Worm (Caenorhabditis elegans) whole organism, young adult: ENCODE data around the gene M195.2.

Source experiments
- C06A6.2 ChIP-seq: fragments of 200-800 bp; sonication (Bioruptor generic); conservative IDR thresholded peaks from 2 replicates; pipeline ENCODE4 v1.3.6; 2022; ENCODE audit warnings: missing genetic modification characterization, missing compliant biosample characterization
- F10E7.11 ChIP-seq: sonication (generic microtip); optimal IDR thresholded peaks from 2 replicates; lab custom pipeline; 2017; ENCODE audit warnings: mild to moderate bottlenecking, missing genetic modification characterization, moderate library complexity, missing compliant biosample characterization
- F23B12.7 ChIP-seq: sonication (generic microtip); optimal IDR thresholded peaks from 2 replicates; lab custom pipeline; 2017; ENCODE audit warnings: missing genetic modification characterization, mild to moderate bottlenecking, missing compliant biosample characterization, antibody characterized with exemption, moderate library complexity; ENCODE audit not compliant: insufficient read depth
- T26A5.8 ChIP-seq: sonication (generic microtip); optimal IDR thresholded peaks from 2 replicates; lab custom pipeline; 2016; ENCODE audit warnings: missing genetic modification characterization, missing compliant biosample characterization
- Y53G8AR.9 ChIP-seq: fragments of 200-800 bp; sonication (Bioruptor generic); conservative IDR thresholded peaks from 2 replicates; pipeline ENCODE4 v1.3.6; 2022; ENCODE audit warnings: missing genetic modification reagents, missing genetic modification characterization, missing compliant biosample characterization
- Y56A3A.18 ChIP-seq: fragments of 200-800 bp; sonication (Bioruptor generic); IDR thresholded peaks from 2 replicates; pipeline ENCODE4 v1.3.6; 2022; ENCODE audit warnings: missing genetic modification reagents, missing genetic modification characterization, missing compliant biosample characterization
- Y67H2A.10 ChIP-seq: fragments of 200-800 bp; sonication (Bioruptor generic); conservative IDR thresholded peaks from 2 replicates; pipeline ENCODE4 v1.3.6; 2022; ENCODE audit warnings: missing genetic modification reagents, missing genetic modification characterization, missing compliant biosample characterization
- Y79H2A.3 ChIP-seq: fragments of 200-800 bp; sonication (Bioruptor generic); conservative IDR thresholded peaks from 2 replicates; pipeline ENCODE4 v1.3.6; 2022; ENCODE audit warnings: missing genetic modification reagents, missing genetic modification characterization, missing compliant biosample characterization
- akir-1 ChIP-seq: fragments of 200-800 bp; sonication (Bioruptor generic); optimal IDR thresholded peaks from 2 replicates; lab custom pipeline; 2018; ENCODE audit warnings: mild to moderate bottlenecking, missing genetic modification characterization, moderate library complexity, missing compliant biosample characterization
- aptf-3 ChIP-seq: fragments of 200-800 bp; sonication (Bioruptor generic); IDR thresholded peaks from 2 replicates; pipeline ENCODE4 v1.3.6; 2022; ENCODE audit warnings: missing genetic modification characterization, missing compliant biosample characterization
- attf-5 ChIP-seq: fragments of 200-800 bp; sonication (Bioruptor generic); optimal IDR thresholded peaks from 2 replicates; lab custom pipeline; 2018; ENCODE audit warnings: mild to moderate bottlenecking, missing genetic modification characterization, missing compliant biosample characterization
- bed-1 ChIP-seq: fragments of 200-800 bp; sonication (Bioruptor generic); IDR thresholded peaks from 2 replicates; pipeline ENCODE4 v1.3.6; 2022; ENCODE audit warnings: missing genetic modification reagents, missing genetic modification characterization, missing compliant biosample characterization
- bed-2 ChIP-seq: fragments of 200-800 bp; sonication (Bioruptor generic); IDR thresholded peaks from 2 replicates; pipeline ENCODE4 v1.3.6; 2022; ENCODE audit warnings: missing genetic modification reagents, missing genetic modification characterization, missing compliant biosample characterization
- ceh-40 ChIP-seq: fragments of 200-800 bp; sonication (Bioruptor generic); IDR thresholded peaks from 2 replicates; pipeline ENCODE4 v1.3.6; 2022; ENCODE audit warnings: missing genetic modification characterization, missing compliant biosample characterization
- chd-7 ChIP-seq: sonication (generic microtip); optimal IDR thresholded peaks from 2 replicates; lab custom pipeline; 2016; ENCODE audit warnings: mild to moderate bottlenecking, missing genetic modification characterization, moderate library complexity, missing compliant biosample characterization
- dpff-1 ChIP-seq: sonication (generic microtip); optimal IDR thresholded peaks from 2 replicates; lab custom pipeline; 2017; ENCODE audit warnings: mild to moderate bottlenecking, missing genetic modification characterization, missing compliant biosample characterization
- dpl-1 ChIP-seq: fragments of 150-350 bp; optimal IDR thresholded peaks from 2 replicates; lab custom pipeline; 2014; ENCODE audit warnings: missing biosample characterization, missing genetic modification reagents, missing genetic modification characterization
- egl-18 ChIP-seq: fragments of 200-800 bp; sonication (Bioruptor generic); IDR thresholded peaks from 2 replicates; pipeline ENCODE4 v1.3.6; 2022; ENCODE audit warnings: missing genetic modification reagents, missing genetic modification characterization, missing compliant biosample characterization
- egl-44 ChIP-seq: fragments of 200-800 bp; sonication (Bioruptor generic); IDR thresholded peaks from 2 replicates; pipeline ENCODE4 v1.3.6; 2022; ENCODE audit warnings: missing genetic modification reagents, missing genetic modification characterization, missing compliant biosample characterization
- ekl-4 ChIP-seq: fragments of 200-800 bp; sonication (Bioruptor generic); IDR thresholded peaks from 2 replicates; pipeline ENCODE4 v1.3.6; 2022; ENCODE audit warnings: missing genetic modification reagents, missing genetic modification characterization, missing compliant biosample characterization
- gei-17 ChIP-seq: fragments of 200-800 bp; sonication (Bioruptor generic); optimal IDR thresholded peaks from 2 replicates; lab custom pipeline; 2018; ENCODE audit warnings: mild to moderate bottlenecking, missing genetic modification characterization, missing compliant biosample characterization
- hlh-26 ChIP-seq: fragments of 200-800 bp; sonication (Bioruptor generic); conservative IDR thresholded peaks from 2 replicates; pipeline ENCODE4 v1.3.6; 2022; ENCODE audit warnings: missing genetic modification reagents, missing genetic modification characterization, missing compliant biosample characterization
- hsf-1 ChIP-seq: fragments of 200-800 bp; sonication (Bioruptor generic); IDR thresholded peaks from 2 replicates; pipeline ENCODE4 v1.3.6; 2022; ENCODE audit warnings: missing genetic modification reagents, missing genetic modification characterization, missing compliant biosample characterization
- lag-1 ChIP-seq: fragments of 200-800 bp; sonication (Bioruptor generic); IDR thresholded peaks from 2 replicates; pipeline ENCODE4 v1.3.6; 2022; ENCODE audit warnings: missing genetic modification reagents, missing genetic modification characterization, missing compliant biosample characterization
- let-526 ChIP-seq: fragments of 200-800 bp; sonication (Bioruptor generic); IDR thresholded peaks from 2 replicates; pipeline ENCODE4 v1.3.6; 2022; ENCODE audit warnings: missing genetic modification reagents, missing genetic modification characterization, missing compliant biosample characterization
- let-607 ChIP-seq, 2 experiments: fragments of 200-800 bp in 1 of 2; sonication (Bioruptor generic) in 1 of 2; sonication (generic microtip) in 1 of 2; optimal IDR thresholded peaks; 2 replicates each; lab custom pipeline; 2016 to 2018; ENCODE audit warnings: mild to moderate bottlenecking in 2 of 2, missing compliant biosample characterization in 2 of 2, missing genetic modification characterization in 2 of 2, moderate library complexity in 2 of 2, missing genotype in 1 of 2
- lin-35 ChIP-seq, 3 experiments: fragments of 150-350 bp in 2 of 3; sonication (generic microtip) in 1 of 3; optimal IDR thresholded peaks; 2 replicates each; lab custom pipeline; 2014 to 2018; ENCODE audit warnings: missing biosample characterization in 3 of 3, missing genetic modification characterization in 3 of 3, missing genetic modification reagents in 3 of 3
- lir-1 ChIP-seq: fragments of 200-800 bp; sonication (Bioruptor generic); conservative IDR thresholded peaks from 2 replicates; pipeline ENCODE4 v1.3.6; 2022; ENCODE audit warnings: missing genetic modification reagents, missing genetic modification characterization, missing compliant biosample characterization
- lsl-1 ChIP-seq: fragments of 200-800 bp; sonication (Bioruptor generic); optimal IDR thresholded peaks from 2 replicates; lab custom pipeline; 2018; ENCODE audit warnings: mild to moderate bottlenecking, missing genetic modification characterization, moderate library complexity, missing compliant biosample characterization
- mes-4 ChIP-seq: sonication (generic microtip); optimal IDR thresholded peaks from 2 replicates; lab custom pipeline; 2016; ENCODE audit warnings: missing genotype, missing genetic modification characterization, missing compliant biosample characterization
- nfya-2 ChIP-seq: fragments of 200-800 bp; sonication (Bioruptor generic); IDR thresholded peaks from 2 replicates; pipeline ENCODE4 v1.3.6; 2022; ENCODE audit warnings: missing genetic modification reagents, missing genetic modification characterization, missing compliant biosample characterization
- pbrm-1 ChIP-seq: fragments of 200-800 bp; sonication (Bioruptor generic); IDR thresholded peaks from 2 replicates; pipeline ENCODE4 v1.3.6; 2022; ENCODE audit warnings: missing genetic modification reagents, missing genetic modification characterization, missing compliant biosample characterization
- sdz-38 ChIP-seq: sonication (generic microtip); optimal IDR thresholded peaks from 2 replicates; lab custom pipeline; 2016; ENCODE audit warnings: missing genotype, missing genetic modification characterization, missing compliant biosample characterization
- sea-2 ChIP-seq: fragments of 200-800 bp; sonication (Bioruptor generic); IDR thresholded peaks from 2 replicates; pipeline ENCODE4 v1.3.6; 2022; ENCODE audit warnings: missing genetic modification characterization, missing compliant biosample characterization
- sptf-2 ChIP-seq: fragments of 200-800 bp; sonication (Bioruptor generic); optimal IDR thresholded peaks from 2 replicates; lab custom pipeline; 2018; ENCODE audit warnings: mild to moderate bottlenecking, missing genetic modification characterization, missing compliant biosample characterization
- unc-62 ChIP-seq: fragments of 150-350 bp; optimal IDR thresholded peaks from 2 replicates; lab custom pipeline; 2014; ENCODE audit warnings: missing biosample characterization, missing genetic modification reagents, missing genetic modification characterization
- ztf-22 ChIP-seq: fragments of 200-800 bp; sonication (Bioruptor generic); optimal IDR thresholded peaks from 2 replicates; lab custom pipeline; 2018; ENCODE audit warnings: mild to moderate bottlenecking, missing genetic modification characterization, moderate library complexity, missing compliant biosample characterization
- ztf-28 ChIP-seq: fragments of 200-800 bp; sonication (Bioruptor generic); IDR thresholded peaks from 2 replicates; pipeline ENCODE4 v1.3.6; 2022; ENCODE audit warnings: missing genetic modification reagents, missing genetic modification characterization, missing compliant biosample characterization

M195.2 gene

ce11 chrII:8405303-8405702 lies 44.8 kb downstream of the M195.2 start, which contains the start of gene ubc-24:
Gene ubc-24 (plus strand): TSS chrII:8405603.
- TF ChIP-seq T26A5.8 (tag; lab: Kevin White, UChicago) = no peak
- TF ChIP-seq dpff-1 (tag; lab: Kevin White, UChicago) = no peak
- TF ChIP-seq ceh-40 (GFP tag; lab: Robert Waterston, UW) = no peak
- no peak for TF ChIP-seq sptf-2 (GFP tag; lab: Kevin White, UChicago)
- TF ChIP-seq C06A6.2 = no peak
- no peak for TF ChIP-seq aptf-3 (GFP tag; lab: Robert Waterston, UW)
- TF ChIP-seq mes-4 (tag; lab: Kevin White, UChicago) = no peak
- no peak for TF ChIP-seq F23B12.7
- no peak for TF ChIP-seq hlh-26 (GFP tag; lab: Robert Waterston, UW)
- no peak for TF ChIP-seq let-526 (GFP tag; lab: Robert Waterston, UW)
- no peak for TF ChIP-seq Y79H2A.3 (GFP tag; lab: Robert Waterston, UW)
- TF ChIP-seq ztf-22 (GFP tag; lab: Kevin White, UChicago) = no peak
- TF ChIP-seq pbrm-1 = no peak
- no peak for TF ChIP-seq lir-1
- no peak for TF ChIP-seq lsl-1
- no peak for TF ChIP-seq lin-35 (GFP tag; optimal IDR thresholded peaks at IDR 0.05; lab: Kevin White, UChicago)
- TF ChIP-seq ztf-28 (GFP tag; lab: Robert Waterston, UW) = no peak
- no peak for TF ChIP-seq gei-17 (GFP tag; lab: Kevin White, UChicago)

ce11 chrII:8407491-8407890 lies 46.9 kb downstream of the M195.2 start, which contains the start of gene sra-13:
Gene sra-13 (plus strand): TSS chrII:8407685.
- TF ChIP-seq hsf-1 (GFP tag; lab: Robert Waterston, UW) (no peak), lsl-1 (no peak), dpl-1 (GFP tag; lab: Kevin White, UChicago) (no peak), aptf-3 (GFP tag; lab: Robert Waterston, UW) (no peak), lag-1 (no peak), ekl-4 (GFP tag; lab: Robert Waterston, UW) (no peak), pbrm-1 (no peak)

- TF ChIP-seq Y67H2A.10 (GFP tag; lab: Robert Waterston, UW) (no peak), chd-7 (tag; lab: Kevin White, UChicago) (no peak), let-607 (tag; optimal IDR thresholded peaks at IDR 0.05; lab: Kevin White, UChicago) (no peak), attf-5 (GFP tag; lab: Kevin White, UChicago) (no peak), ekl-4 (GFP tag; lab: Robert Waterston, UW) (no peak), F10E7.11 (no peak), egl-18 (GFP tag; lab: Robert Waterston, UW) (no peak), bed-2 (GFP tag; lab: Robert Waterston, UW) (no peak), Y56A3A.18 (GFP tag; lab: Robert Waterston, UW) (no peak), bed-1 (GFP tag; lab: Robert Waterston, UW) (no peak), let-526 (GFP tag; lab: Robert Waterston, UW) (no peak), nfya-2 (GFP tag; lab: Robert Waterston, UW) (no peak), egl-44 (GFP tag; lab: Robert Waterston, UW) (no peak)
Observed at ce11 chrII:8409538-8409937, 49.0 kb downstream of the M195.2 start.

ce11 chrII:8411002-8411401 lies 50.4 kb downstream of the M195.2 start:
- TF ChIP-seq sea-2 (GFP tag; lab: Robert Waterston, UW) (no peak), Y53G8AR.9 (no peak), akir-1 (GFP tag; lab: Kevin White, UChicago) (no peak), sdz-38 (no peak), unc-62 (no peak), let-607 (tag; optimal IDR thresholded peaks at IDR 0.05; lab: Kevin White, UChicago) (no peak)
